Worm (Caenorhabditis elegans): Measurements from ENCODE around the gene C55B6.5.
A peak's percentile ranks its signal among the peaks of the same experiment; 100 is the strongest.

C55B6.5 gene

ce11 chrX:7176817-7177216, 28.3 kb downstream of the C55B6.5 start (continued):
- TF ChIP-seq dve-1 (tag; optimal IDR thresholded peaks at IDR 0.05; ENCODE audit: insufficient read depth) (peak; percentile 29), mep-1 (tag; optimal IDR thresholded peaks at IDR 0.05) (no peak), fos-1 (tag; optimal IDR thresholded peaks at IDR 0.05) (no peak), ztf-11 (tag; optimal IDR thresholded peaks at IDR 0.05) (no peak), ceh-20 (GFP tag; IDR thresholded peaks at IDR 0.05) (0 out of 2 replicates have a peak, but pooled peaks have one; percentile 22), vab-7 (GFP tag; IDR thresholded peaks at IDR 0.05) (peak; percentile 46; the same call in 1 of the 2 replicates), Y48G9A.11 (GFP tag; IDR thresholded peaks at IDR 0.05) (peak; percentile 60), attf-4 (tag; optimal IDR thresholded peaks at IDR 0.05) (no peak), pqm-1 (tag; optimal IDR thresholded peaks at IDR 0.05) (no peak), daf-12 (tag; optimal IDR thresholded peaks at IDR 0.05) (no peak), ztf-7 (tag; optimal IDR thresholded peaks at IDR 0.05) (no peak), aly-2 (tag; optimal IDR thresholded peaks at IDR 0.05) (no peak), lin-15B (tag; optimal IDR thresholded peaks at IDR 0.05) (no peak), F37D6.2 (tag; optimal IDR thresholded peaks at IDR 0.05) (no peak), F26F4.8 (GFP tag; conservative IDR thresholded peaks at IDR 0.05) (no peak), hlh-11 (tag; optimal IDR thresholded peaks at IDR 0.05) (no peak), Y105C5A.15 (GFP tag; IDR thresholded peaks at IDR 0.05) (no peak), zfp-3 (GFP tag; conservative IDR thresholded peaks at IDR 0.05) (0 out of 2 replicates have a peak, but pooled peaks have one; percentile 52), nhr-76 (tag; optimal IDR thresholded peaks at IDR 0.05) (no peak), nhr-102 (tag; optimal IDR thresholded peaks at IDR 0.05) (no peak), sdz-12 (GFP tag; optimal IDR thresholded peaks at IDR 0.05) (no peak), snpc-1.2 (GFP tag; IDR thresholded peaks at IDR 0.05) (no peak; the same call in 1 of the 2 replicates), lin-1 (GFP tag; IDR thresholded peaks at IDR 0.05) (peak; percentile 21; the same call in 1 of the 2 replicates), arid-1 (GFP tag; conservative IDR thresholded peaks at IDR 0.05) (0 out of 2 replicates have a peak, but pooled peaks have one; percentile 60)

- no peak for TF ChIP-seq nhr-111 (GFP tag; optimal IDR thresholded peaks at IDR 0.05)
- no peak for TF ChIP-seq Y48G9A.11 (GFP tag; IDR thresholded peaks at IDR 0.05)
- TF ChIP-seq nhr-28 (tag; optimal IDR thresholded peaks at IDR 0.05) = no peak
- peak in 1 of 2 experiments; percentile 47 for TF ChIP-seq unc-62 (GFP tag; optimal IDR thresholded peaks at IDR 0.05 in 1 of 2)
- no peak for TF ChIP-seq unc-62 (tag; optimal IDR thresholded peaks at IDR 0.05)
These were observed 29.7 kb downstream of the C55B6.5 start for ce11 chrX:7175389-7175788.

DNA sequence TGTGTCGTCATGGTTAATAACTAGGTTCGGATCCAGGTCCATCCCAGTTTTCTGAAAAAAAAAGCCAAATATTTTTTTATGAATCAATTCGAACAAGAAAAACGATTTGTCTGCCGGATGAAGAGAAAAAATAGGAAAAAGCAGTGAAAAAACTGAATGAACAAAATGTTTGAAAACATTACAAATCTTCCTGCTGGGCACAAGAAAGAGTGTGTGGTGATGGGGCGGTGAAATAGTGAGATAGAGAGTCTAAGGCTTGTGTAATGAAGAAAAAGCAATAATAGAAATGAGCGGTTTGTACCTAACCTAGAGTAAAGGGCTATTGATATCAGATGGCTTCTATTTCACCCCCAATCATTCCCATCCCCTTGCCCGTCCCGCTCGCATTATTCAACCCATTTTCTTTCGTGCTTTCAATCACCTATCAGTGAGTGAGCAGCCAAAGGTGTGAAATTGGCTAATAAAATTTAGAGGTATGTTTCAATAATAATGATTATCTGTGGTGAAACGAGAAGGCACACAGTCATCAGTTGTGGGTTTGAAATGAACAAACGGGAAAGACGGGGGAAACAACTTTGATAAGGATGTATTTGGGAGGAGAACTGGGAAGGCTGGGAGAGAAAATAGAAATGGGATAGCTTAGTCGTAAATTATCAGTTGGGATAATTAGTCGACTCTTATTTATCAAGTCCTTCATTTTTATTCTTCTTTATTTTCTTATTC, 34.4 kb downstream of the C55B6.5 start, which contains the start of gene bar-1:
Gene bar-1 (minus strand): TSS at position 51 of the 723 bp plus-strand sequence.
- TF ChIP-seq mdt-29 (GFP tag; IDR thresholded peaks at IDR 0.05) (no peak), daf-16 (GFP tag; optimal IDR thresholded peaks at IDR 0.05) (no peak), daf-16 (tag; optimal IDR thresholded peaks at IDR 0.05) (peak; percentile 60), zfp-3 (GFP tag; conservative IDR thresholded peaks at IDR 0.05) (no peak), nhr-111 (GFP tag; optimal IDR thresholded peaks at IDR 0.05) (no peak), dmd-6 (GFP tag; IDR thresholded peaks at IDR 0.05) (peak; percentile 39; the same call in 1 of the 2 replicates), unc-39 (tag; optimal IDR thresholded peaks at IDR 0.05) (no peak), nhr-237 (tag; optimal IDR thresholded peaks at IDR 0.05) (no peak), duxl-1 (tag; optimal IDR thresholded peaks at IDR 0.05; ENCODE audit: poor library complexity) (no peak), arid-1 (GFP tag; conservative IDR thresholded peaks at IDR 0.05) (no peak), vab-7 (GFP tag; IDR thresholded peaks at IDR 0.05) (no peak), mep-1 (tag; optimal IDR thresholded peaks at IDR 0.05) (no peak), nhr-25 (tag; optimal IDR thresholded peaks at IDR 0.05; ENCODE audit: borderline replicate concordance, insufficient read depth) (no peak), unc-62 (GFP tag; optimal IDR thresholded peaks at IDR 0.05 in 1 of 2) (peak in 1 of 2 experiments; percentile 15), unc-62 (tag; optimal IDR thresholded peaks at IDR 0.05) (no peak), nhr-77 (tag; optimal IDR thresholded peaks at IDR 0.05) (peak; percentile 24), ces-1 (GFP tag; optimal IDR thresholded peaks at IDR 0.05) (no peak), ceh-20 (GFP tag; IDR thresholded peaks at IDR 0.05) (0 out of 2 replicates have a peak, but pooled peaks have one; percentile 20), nhr-6 (tag; optimal IDR thresholded peaks at IDR 0.05) (no peak), mxl-2 (GFP tag; conservative IDR thresholded peaks at IDR 0.05) (no peak), spr-3 (GFP tag; optimal IDR thresholded peaks at IDR 0.05) (no peak), ctbp-1 (GFP tag; IDR thresholded peaks at IDR 0.05) (no peak), dmd-8 (GFP tag; IDR thresholded peaks at IDR 0.05) (no peak), hlh-30 (tag; optimal IDR thresholded peaks at IDR 0.05; ENCODE audit: insufficient read depth) (no peak), fkh-10 (GFP tag; optimal IDR thresholded peaks at IDR 0.05) (no peak), dpl-1 (GFP tag; optimal IDR thresholded peaks at IDR 0.05) (no peak), lin-1 (GFP tag; IDR thresholded peaks at IDR 0.05) (no peak), R02D3.7 (tag; optimal IDR thresholded peaks at IDR 0.05) (no peak)
